Fruit fly (Drosophila melanogaster): ENCODE data around the gene hoe2.
A peak's percentile ranks its signal among the peaks of the same experiment; 100 is the strongest.

- peak; percentile 54 for TF ChIP-seq CG4617 (GFP tag; optimal IDR thresholded peaks at IDR 0.05; ENCODE audit: borderline replicate concordance)
- TF ChIP-seq CG17186 (GFP tag; optimal IDR thresholded peaks at IDR 0.05), result no peak
- TF ChIP-seq CG31441 (GFP tag; IDR thresholded peaks at IDR 0.05), result no peak
- TF ChIP-seq CG10462 (GFP tag; optimal IDR thresholded peaks at IDR 0.05), result no peak
- TF ChIP-seq cg (GFP tag; optimal IDR thresholded peaks at IDR 0.05), result no peak
- no peak for TF ChIP-seq Hr51 (GFP tag; optimal IDR thresholded peaks at IDR 0.05)
- TF ChIP-seq corto (GFP tag; optimal IDR thresholded peaks at IDR 0.05), result no peak
- TF ChIP-seq CG8944 (GFP tag; optimal IDR thresholded peaks at IDR 0.05), result no peak
Measured at dm6 chr2L:4967511-4967910, 31.3 kb upstream of the hoe2 start, which contains the start of gene eIF3i.

All from whole organism, embryonic.